Worm (Caenorhabditis elegans) whole organism, young adult: ENCODE data around the gene srh-2.

Experiments used
- B0336.3 ChIP-seq: fragments of 200-800 bp; sonication (Bioruptor generic); IDR thresholded peaks from 2 replicates; pipeline ENCODE4 v1.3.6; 2022; ENCODE audit warnings: missing genetic modification characterization, missing compliant biosample characterization
- C06A6.2 ChIP-seq: fragments of 200-800 bp; sonication (Bioruptor generic); conservative IDR thresholded peaks from 2 replicates; pipeline ENCODE4 v1.3.6; 2022; ENCODE audit warnings: missing genetic modification characterization, missing compliant biosample characterization
- C17E4.6 ChIP-seq: fragments of 200-800 bp; sonication (Bioruptor generic); IDR thresholded peaks from 2 replicates; pipeline ENCODE4 v1.3.6; 2022; ENCODE audit warnings: missing genetic modification reagents, missing genetic modification characterization, missing compliant biosample characterization
- D2030.7 ChIP-seq: fragments of 200-800 bp; sonication (Bioruptor generic); IDR thresholded peaks from 2 replicates; pipeline ENCODE4 v1.3.6; 2022; ENCODE audit warnings: missing genetic modification reagents, missing genetic modification characterization, missing compliant biosample characterization
- F22D6.2 ChIP-seq: sonication (generic microtip); optimal IDR thresholded peaks from 2 replicates; lab custom pipeline; 2016; ENCODE audit warnings: mild to moderate bottlenecking, missing genetic modification characterization, missing compliant biosample characterization
- F49E8.2 ChIP-seq: sonication (generic microtip); optimal IDR thresholded peaks from 3 replicates; lab custom pipeline; 2017; ENCODE audit warnings: missing genetic modification characterization, mild to moderate bottlenecking, missing compliant biosample characterization, antibody characterized with exemption, moderate library complexity; ENCODE audit not compliant: insufficient read depth
- F57A8.1 ChIP-seq: fragments of 200-800 bp; sonication (Bioruptor generic); optimal IDR thresholded peaks from 2 replicates; lab custom pipeline; 2018; ENCODE audit warnings: mild to moderate bottlenecking, missing genetic modification characterization, moderate library complexity, missing compliant biosample characterization
- K11D2.4 ChIP-seq: fragments of 200-800 bp; sonication (Bioruptor generic); IDR thresholded peaks from 2 replicates; pipeline ENCODE4 v1.3.6; 2022; ENCODE audit warnings: missing genetic modification reagents, missing genetic modification characterization, missing compliant biosample characterization
- Y56A3A.18 ChIP-seq: fragments of 200-800 bp; sonication (Bioruptor generic); IDR thresholded peaks from 2 replicates; pipeline ENCODE4 v1.3.6; 2022; ENCODE audit warnings: missing genetic modification reagents, missing genetic modification characterization, missing compliant biosample characterization
- Y67H2A.10 ChIP-seq: fragments of 200-800 bp; sonication (Bioruptor generic); conservative IDR thresholded peaks from 2 replicates; pipeline ENCODE4 v1.3.6; 2022; ENCODE audit warnings: missing genetic modification reagents, missing genetic modification characterization, missing compliant biosample characterization
- Y79H2A.3 ChIP-seq: fragments of 200-800 bp; sonication (Bioruptor generic); conservative IDR thresholded peaks from 2 replicates; pipeline ENCODE4 v1.3.6; 2022; ENCODE audit warnings: missing genetic modification reagents, missing genetic modification characterization, missing compliant biosample characterization
- aptf-2 ChIP-seq: fragments of 200-800 bp; sonication (Bioruptor generic); conservative IDR thresholded peaks from 2 replicates; pipeline ENCODE4 v1.3.6; 2022; ENCODE audit warnings: missing genetic modification reagents, missing genetic modification characterization, missing compliant biosample characterization
- attf-6 ChIP-seq: fragments of 200-800 bp; sonication (Bioruptor generic); IDR thresholded peaks from 2 replicates; pipeline ENCODE4 v1.3.6; 2022; ENCODE audit warnings: missing genetic modification reagents, missing genetic modification characterization, missing compliant biosample characterization
- bed-1 ChIP-seq: fragments of 200-800 bp; sonication (Bioruptor generic); IDR thresholded peaks from 2 replicates; pipeline ENCODE4 v1.3.6; 2022; ENCODE audit warnings: missing genetic modification reagents, missing genetic modification characterization, missing compliant biosample characterization
- cebp-1 ChIP-seq, 2 experiments: fragments of 200-800 bp in 1 of 2; sonication (Bioruptor generic) in 1 of 2; sonication (generic microtip) in 1 of 2; IDR thresholded peaks in 1 of 2; optimal IDR thresholded peaks in 1 of 2; 2 replicates each; pipeline versions ENCODE4 v1.3.6 to Lab custom; 2017 to 2022; ENCODE audit warnings: missing compliant biosample characterization in 2 of 2, missing genetic modification characterization in 2 of 2, mild to moderate bottlenecking in 1 of 2, missing genetic modification reagents in 1 of 2, moderate library complexity in 1 of 2
- dpff-1 ChIP-seq: sonication (generic microtip); optimal IDR thresholded peaks from 2 replicates; lab custom pipeline; 2017; ENCODE audit warnings: mild to moderate bottlenecking, missing genetic modification characterization, missing compliant biosample characterization
- efl-1 ChIP-seq: fragments of 150-350 bp; optimal IDR thresholded peaks from 2 replicates; lab custom pipeline; 2014; ENCODE audit warnings: missing biosample characterization, missing genetic modification reagents, missing genetic modification characterization
- egl-18 ChIP-seq: fragments of 200-800 bp; sonication (Bioruptor generic); IDR thresholded peaks from 2 replicates; pipeline ENCODE4 v1.3.6; 2022; ENCODE audit warnings: missing genetic modification reagents, missing genetic modification characterization, missing compliant biosample characterization
- egrh-3 ChIP-seq: fragments of 200-800 bp; sonication (Bioruptor generic); IDR thresholded peaks from 2 replicates; pipeline ENCODE4 v1.3.6; 2022; ENCODE audit warnings: missing genetic modification reagents, missing genetic modification characterization, missing compliant biosample characterization
- gei-17 ChIP-seq: fragments of 200-800 bp; sonication (Bioruptor generic); optimal IDR thresholded peaks from 2 replicates; lab custom pipeline; 2018; ENCODE audit warnings: mild to moderate bottlenecking, missing genetic modification characterization, missing compliant biosample characterization
- hsf-1 ChIP-seq: fragments of 200-800 bp; sonication (Bioruptor generic); IDR thresholded peaks from 2 replicates; pipeline ENCODE4 v1.3.6; 2022; ENCODE audit warnings: missing genetic modification reagents, missing genetic modification characterization, missing compliant biosample characterization
- let-607 ChIP-seq, 2 experiments: fragments of 200-800 bp in 1 of 2; sonication (Bioruptor generic) in 1 of 2; sonication (generic microtip) in 1 of 2; optimal IDR thresholded peaks; 2 replicates each; lab custom pipeline; 2016 to 2018; ENCODE audit warnings: mild to moderate bottlenecking in 2 of 2, missing compliant biosample characterization in 2 of 2, missing genetic modification characterization in 2 of 2, moderate library complexity in 2 of 2, missing genotype in 1 of 2
- lin-35 ChIP-seq, 3 experiments: fragments of 150-350 bp in 2 of 3; sonication (generic microtip) in 1 of 3; optimal IDR thresholded peaks; 2 replicates each; lab custom pipeline; 2014 to 2018; ENCODE audit warnings: missing biosample characterization in 3 of 3, missing genetic modification characterization in 3 of 3, missing genetic modification reagents in 3 of 3
- lin-40 ChIP-seq: sonication (generic microtip); optimal IDR thresholded peaks from 2 replicates; lab custom pipeline; 2016; ENCODE audit warnings: missing genetic modification characterization, mild to moderate bottlenecking, missing compliant biosample characterization, missing genotype, missing genetic modification reagents
- lin-54 ChIP-seq: fragments of 200-800 bp; sonication (Bioruptor generic); optimal IDR thresholded peaks from 2 replicates; lab custom pipeline; 2018; ENCODE audit warnings: mild to moderate bottlenecking, missing genetic modification characterization, missing compliant biosample characterization
- lsl-1 ChIP-seq: fragments of 200-800 bp; sonication (Bioruptor generic); optimal IDR thresholded peaks from 2 replicates; lab custom pipeline; 2018; ENCODE audit warnings: mild to moderate bottlenecking, missing genetic modification characterization, moderate library complexity, missing compliant biosample characterization
- madf-3 ChIP-seq: fragments of 200-800 bp; sonication (Bioruptor generic); IDR thresholded peaks from 2 replicates; pipeline ENCODE4 v1.3.6; 2022; ENCODE audit warnings: missing genetic modification reagents, missing genetic modification characterization, missing compliant biosample characterization
- mcd-1 ChIP-seq: fragments of 200-800 bp; sonication (Bioruptor generic); IDR thresholded peaks from 2 replicates; pipeline ENCODE4 v1.3.6; 2022; ENCODE audit warnings: missing genetic modification reagents, missing genetic modification characterization, missing compliant biosample characterization
- nfyb-1 ChIP-seq: fragments of 200-800 bp; sonication (Bioruptor generic); IDR thresholded peaks from 2 replicates; pipeline ENCODE4 v1.3.6; 2022; ENCODE audit warnings: missing genetic modification reagents, missing genetic modification characterization, missing compliant biosample characterization
- nhr-120 ChIP-seq: fragments of 200-800 bp; sonication (Bioruptor generic); IDR thresholded peaks from 2 replicates; pipeline ENCODE4 v1.3.6; 2022; ENCODE audit warnings: missing genetic modification characterization, missing compliant biosample characterization
- sea-2 ChIP-seq: fragments of 200-800 bp; sonication (Bioruptor generic); IDR thresholded peaks from 2 replicates; pipeline ENCODE4 v1.3.6; 2022; ENCODE audit warnings: missing genetic modification characterization, missing compliant biosample characterization
- snpc-3.4 ChIP-seq: sonication (generic microtip); optimal IDR thresholded peaks from 2 replicates; lab custom pipeline; 2017; ENCODE audit warnings: missing genetic modification characterization, mild to moderate bottlenecking, missing compliant biosample characterization, antibody characterized with exemption, moderate library complexity, missing genotype, missing genetic modification reagents
- snpc-4 ChIP-seq, 5 experiments: fragments of 150-350 bp in 1 of 5; sonication (generic microtip) in 4 of 5; optimal IDR thresholded peaks; 2 replicates each; lab custom pipeline; 2014 to 2018; ENCODE audit warnings: missing genetic modification characterization in 5 of 5, missing biosample characterization in 3 of 5, antibody characterized with exemption in 2 of 5, mild to moderate bottlenecking in 2 of 5, missing compliant biosample characterization in 2 of 5, missing genotype in 2 of 5, moderate library complexity in 2 of 5, missing genetic modification reagents in 1 of 5
- sptf-2 ChIP-seq: fragments of 200-800 bp; sonication (Bioruptor generic); optimal IDR thresholded peaks from 2 replicates; lab custom pipeline; 2018; ENCODE audit warnings: mild to moderate bottlenecking, missing genetic modification characterization, missing compliant biosample characterization
- tbp1 ChIP-seq: fragments of 200-800 bp; sonication (Bioruptor generic); optimal IDR thresholded peaks from 2 replicates; lab custom pipeline; 2018; ENCODE audit warnings: mild to moderate bottlenecking, missing genetic modification characterization, missing compliant biosample characterization
- tbx-9 ChIP-seq: sonication (generic microtip); optimal IDR thresholded peaks from 2 replicates; lab custom pipeline; 2016; ENCODE audit warnings: borderline replicate concordance, missing genetic modification characterization, inconsistent platforms, missing compliant biosample characterization
- tlf-1 ChIP-seq: fragments of 200-800 bp; sonication (Bioruptor generic); optimal IDR thresholded peaks from 2 replicates; lab custom pipeline; 2018; ENCODE audit warnings: mild to moderate bottlenecking, missing genetic modification characterization, missing compliant biosample characterization
- unc-130 ChIP-seq: sonication (generic microtip); optimal IDR thresholded peaks from 2 replicates; lab custom pipeline; 2016; ENCODE audit warnings: missing genetic modification reagents, missing genetic modification characterization, missing compliant biosample characterization
- zfh-2 ChIP-seq: fragments of 200-800 bp; sonication (Bioruptor generic); conservative IDR thresholded peaks from 2 replicates; pipeline ENCODE4 v1.3.6; 2022; ENCODE audit warnings: missing genetic modification reagents, missing genetic modification characterization, missing compliant biosample characterization
- zim-3 ChIP-seq: sonication (generic microtip); optimal IDR thresholded peaks from 2 replicates; lab custom pipeline; 2017; ENCODE audit warnings: mild to moderate bottlenecking, missing genetic modification characterization, moderate library complexity, missing compliant biosample characterization
- ztf-18 ChIP-seq: sonication (generic microtip); optimal IDR thresholded peaks from 2 replicates; lab custom pipeline; 2016; ENCODE audit warnings: missing genotype, mild to moderate bottlenecking, missing genetic modification characterization, missing compliant biosample characterization
- ztf-28 ChIP-seq: fragments of 200-800 bp; sonication (Bioruptor generic); IDR thresholded peaks from 2 replicates; pipeline ENCODE4 v1.3.6; 2022; ENCODE audit warnings: missing genetic modification reagents, missing genetic modification characterization, missing compliant biosample characterization

Gene srh-2

DNA sequence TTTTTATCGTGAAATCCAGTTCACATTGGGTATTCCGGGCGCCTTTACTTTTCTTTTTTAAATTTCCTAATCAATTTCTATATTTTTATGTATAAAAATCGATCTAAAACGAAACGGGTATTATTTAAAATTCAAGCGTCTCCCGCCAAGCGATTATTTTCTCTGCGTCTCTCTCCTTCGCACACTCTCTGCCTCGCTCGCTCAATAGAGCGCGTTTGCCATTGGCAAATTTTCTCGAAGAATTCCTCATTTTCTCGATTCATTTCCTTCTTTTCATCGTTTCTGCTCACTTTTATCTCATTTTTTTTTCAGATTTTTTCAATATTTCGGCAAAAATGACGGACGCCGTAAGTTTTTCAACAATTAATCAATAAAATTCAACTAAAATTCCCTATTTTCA lies 45.2 kb downstream of the srh-2 start, which contains the start of gene sti-1 (continued):
- TF ChIP-seq bed-1 (GFP tag; lab: Robert Waterston, UW) (no peak), F22D6.2 (tag; lab: Kevin White, UChicago) (no peak), attf-6 (GFP tag; lab: Robert Waterston, UW) (no peak), egl-18 (no peak), dpff-1 (no peak), lsl-1 (GFP tag; lab: Kevin White, UChicago) (peak; percentile 38), egrh-3 (GFP tag; lab: Robert Waterston, UW) (no peak), Y67H2A.10 (GFP tag; lab: Robert Waterston, UW) (no peak), zfh-2 (GFP tag; lab: Robert Waterston, UW) (no peak), unc-130 (GFP tag; lab: Kevin White, UChicago) (no peak), Y56A3A.18 (GFP tag; lab: Robert Waterston, UW) (no peak)

- TF ChIP-seq zfh-2 (GFP tag; lab: Robert Waterston, UW) (peak; percentile 60), mcd-1 (GFP tag; lab: Robert Waterston, UW) (no peak), nhr-120 (GFP tag; lab: Robert Waterston, UW) (no peak), Y67H2A.10 (GFP tag; lab: Robert Waterston, UW) (no peak), nfyb-1 (GFP tag; lab: Robert Waterston, UW) (no peak), lin-40 (tag; lab: Kevin White, UChicago) (no peak), madf-3 (GFP tag; lab: Robert Waterston, UW) (no peak), F49E8.2 (tag; lab: Kevin White, UChicago) (no peak)
- TF ChIP-seq, all 124 proteins: peak for 1
Measured at ce11 chrV:774341-774740, 46.2 kb downstream of the srh-2 start.

- TF ChIP-seq lin-35 (GFP tag; optimal IDR thresholded peaks at IDR 0.05; lab: Kevin White, UChicago) = peak in 2 of 3 experiments; percentile 8 to 35
- TF ChIP-seq K11D2.4 (GFP tag; lab: Robert Waterston, UW) = no peak
- peak; percentile 49 for TF ChIP-seq snpc-3.4 (tag; lab: Kevin White, UChicago)
- peak; percentile 83 for TF ChIP-seq B0336.3 (GFP tag; lab: Robert Waterston, UW)
- TF ChIP-seq let-607 (tag; optimal IDR thresholded peaks at IDR 0.05; lab: Kevin White, UChicago) = no peak
- TF ChIP-seq hsf-1 (GFP tag; lab: Robert Waterston, UW) = peak; percentile 75; the same call in 1 of the 2 replicates
- TF ChIP-seq dpff-1 = no peak
- TF ChIP-seq mcd-1 (GFP tag; lab: Robert Waterston, UW) = peak; percentile 83
- peak; percentile 45; the same call in 1 of the 2 replicates for TF ChIP-seq D2030.7 (GFP tag; lab: Robert Waterston, UW)
- no peak for TF ChIP-seq madf-3 (GFP tag; lab: Robert Waterston, UW)
- no peak for TF ChIP-seq Y67H2A.10 (GFP tag; lab: Robert Waterston, UW)
- peak; percentile 27 for TF ChIP-seq lsl-1 (GFP tag; lab: Kevin White, UChicago)
- no peak for TF ChIP-seq Y79H2A.3 (GFP tag; lab: Robert Waterston, UW)
- TF ChIP-seq sptf-2 (GFP tag; lab: Kevin White, UChicago) = no peak
- TF ChIP-seq tbx-9 (tag; lab: Kevin White, UChicago) = no peak
- no peak for TF ChIP-seq C06A6.2 (GFP tag; lab: Robert Waterston, UW)
- peak; percentile 72 for TF ChIP-seq tlf-1 (GFP tag; lab: Kevin White, UChicago)
- TF ChIP-seq F57A8.1 = no peak
- TF ChIP-seq sea-2 = no peak
- TF ChIP-seq efl-1 (GFP tag; lab: Kevin White, UChicago) = peak; percentile 85
- TF ChIP-seq zim-3 = no peak
- no peak for TF ChIP-seq aptf-2 (GFP tag; lab: Robert Waterston, UW)
- TF ChIP-seq ztf-18 (tag; lab: Kevin White, UChicago) = no peak
- no peak for TF ChIP-seq ztf-28 (GFP tag; lab: Robert Waterston, UW)
- TF ChIP-seq lin-54 (GFP tag; lab: Kevin White, UChicago) = peak; percentile 77
- no peak for TF ChIP-seq snpc-4 (GFP tag; optimal IDR thresholded peaks at IDR 0.05; lab: Kevin White, UChicago)
- peak in 2 of 4 experiments; percentile 10 to 39 for TF ChIP-seq snpc-4 (tag; optimal IDR thresholded peaks at IDR 0.05; lab: Kevin White, UChicago)
- TF ChIP-seq gei-17 (GFP tag; lab: Kevin White, UChicago) = no peak
- peak; percentile 11 for TF ChIP-seq tbp1
- no peak for TF ChIP-seq F22D6.2 (tag; lab: Kevin White, UChicago)
- TF ChIP-seq C17E4.6 (GFP tag; lab: Robert Waterston, UW) = no peak
- no peak for TF ChIP-seq cebp-1 (GFP tag; IDR thresholded peaks at IDR 0.05; lab: Robert Waterston, UW)
- peak; percentile 30 for TF ChIP-seq cebp-1 (tag; optimal IDR thresholded peaks at IDR 0.05; lab: Kevin White, UChicago)
Measured at ce11 chrV:774875-775359, 46.8 kb downstream of the srh-2 start, which contains the start of gene srbc-58. Gene srbc-58, plus strand, starts transcription at chrV:774995.
